Fruit fly (Drosophila melanogaster) whole organism: Measurements from ENCODE around the gene tral.

Source experiments
- Dll ChIP-seq: fragments of >200 bp; optimal IDR thresholded peaks from 2 replicates; lab custom pipeline; 2017
- EcR ChIP-seq, 2 experiments: fragments of >200 bp; optimal IDR thresholded peaks; 2 replicates each; lab custom pipeline; 2017; ENCODE audit warnings: missing biosample characterization in 2 of 2, missing genetic modification characterization in 2 of 2, missing genetic modification reagents in 2 of 2
- pan ChIP-seq: fragments of >200 bp; optimal IDR thresholded peaks from 2 replicates; lab custom pipeline; 2017
- psq ChIP-seq: fragments of >200 bp; optimal IDR thresholded peaks from 2 replicates; lab custom pipeline; 2017
- usp ChIP-seq: fragments of >200 bp; optimal IDR thresholded peaks from 2 replicates; lab custom pipeline; 2017; ENCODE audit warnings: missing biosample characterization, missing genetic modification characterization, mixed read lengths

DNA sequence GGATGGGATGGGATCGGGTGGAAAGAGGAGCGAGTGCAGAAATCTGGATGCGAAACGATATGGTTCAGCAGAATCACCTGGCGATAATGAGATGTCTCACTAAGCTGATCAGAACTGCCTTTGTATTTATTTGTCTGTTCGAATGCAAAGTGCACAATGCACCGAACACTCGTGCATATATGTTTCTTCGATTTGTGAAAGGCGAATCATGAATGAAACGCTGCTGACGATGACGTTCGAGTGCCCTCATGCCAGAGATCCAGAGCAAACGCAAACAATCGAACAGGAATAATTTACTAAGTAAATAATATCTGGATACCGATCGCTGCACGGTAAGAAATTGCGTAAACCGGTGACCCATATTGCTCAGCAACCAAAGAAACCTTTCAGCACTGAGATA is 45.2 kb upstream of the tral start, which contains the start of gene CG32102:
- TF ChIP-seq pan (lab: Kevin White, UChicago) (no peak), psq (lab: Kevin White, UChicago) (no peak), usp (GFP tag; lab: Kevin White, UChicago) (no peak), Dll (lab: Kevin White, UChicago) (no peak), EcR (GFP tag; optimal IDR thresholded peaks at IDR 0.05; lab: Kevin White, UChicago) (no peak)
